Fruit fly (Drosophila melanogaster): Measurements from ENCODE around the gene HP1D3csd.
A peak's percentile ranks its signal among the peaks of the same experiment; 100 is the strongest.

The HP1D3csd gene

DNA sequence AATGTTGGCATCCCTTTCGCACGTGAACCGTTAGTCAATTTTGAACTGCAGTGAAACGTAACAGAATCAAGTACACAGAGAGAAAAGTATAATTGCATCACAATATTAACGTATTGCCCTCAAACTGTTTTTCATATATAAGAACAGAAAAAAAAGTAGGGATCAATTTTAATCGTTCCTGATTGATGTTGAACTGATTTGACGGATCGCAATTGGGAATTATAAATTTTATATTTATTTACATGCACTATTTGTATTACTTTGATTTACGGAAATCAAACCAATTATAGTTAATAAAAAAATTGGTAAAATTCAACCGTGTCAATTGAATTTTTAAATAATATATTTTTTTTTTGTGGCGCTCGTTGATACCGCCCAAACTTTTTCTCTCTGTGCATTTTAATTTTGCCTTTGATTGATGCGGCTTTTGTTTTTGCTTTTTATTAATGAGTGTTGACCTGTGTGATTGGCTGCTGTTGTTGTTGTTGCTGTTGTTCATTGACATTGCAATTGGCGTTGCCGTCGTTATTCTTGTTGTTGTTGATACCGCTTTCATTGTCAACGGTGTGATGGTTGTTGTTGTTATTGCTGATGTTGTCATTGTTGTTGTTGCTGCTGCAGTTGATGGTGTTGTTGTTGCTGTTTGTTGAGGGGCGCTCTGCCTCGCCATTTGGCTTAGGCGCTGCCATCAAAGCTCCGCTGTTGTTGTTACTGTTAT lies 37.3 kb upstream of the HP1D3csd start (continued):
- TF ChIP-seq Jarid2 (GFP tag; optimal IDR thresholded peaks at IDR 0.05) (no peak), CG12155 (GFP tag; optimal IDR thresholded peaks at IDR 0.05) (no peak), ftz-f1 (GFP tag; optimal IDR thresholded peaks at IDR 0.05) (no peak), CG7357 (GFP tag; IDR thresholded peaks at IDR 0.05) (0 out of 3 replicates have a peak, but pooled peaks have one; percentile 8), CG7928 (GFP tag; optimal IDR thresholded peaks at IDR 0.05) (no peak), pfk (GFP tag; optimal IDR thresholded peaks at IDR 0.05) (no peak), lola (GFP tag; optimal IDR thresholded peaks at IDR 0.05) (peak in 1 of 3 experiments; percentile 64), sisA (GFP tag; IDR thresholded peaks at IDR 0.05) (peak; percentile 46), lab (GFP tag; optimal IDR thresholded peaks at IDR 0.05) (peak; percentile 62), nau (GFP tag; optimal IDR thresholded peaks at IDR 0.05) (peak; percentile 5), Poxn (GFP tag; IDR thresholded peaks at IDR 0.05) (no peak), tna (GFP tag; IDR thresholded peaks at IDR 0.05; ENCODE audit: partially characterized antibody) (no peak), al (GFP tag; IDR thresholded peaks at IDR 0.05) (0 out of 2 replicates have a peak, but pooled peaks have one; percentile 15), CG15514 (GFP tag; optimal IDR thresholded peaks at IDR 0.05) (peak; percentile 1), gfzf (GFP tag; optimal IDR thresholded peaks at IDR 0.05) (no peak), CG11723 (GFP tag; optimal IDR thresholded peaks at IDR 0.05) (no peak), Tbp (GFP tag; optimal IDR thresholded peaks at IDR 0.05) (no peak), CG11085 (GFP tag; IDR thresholded peaks at IDR 0.05) (no peak), CG12942 (GFP tag; optimal IDR thresholded peaks at IDR 0.05) (peak; percentile 1), HLH4C (GFP tag; IDR thresholded peaks at IDR 0.05; ENCODE audit: partially characterized antibody) (no peak), CG18476 (GFP tag; optimal IDR thresholded peaks at IDR 0.05) (peak; percentile 7), ken (GFP tag; IDR thresholded peaks at IDR 0.05) (no peak), Mrtf (GFP tag; IDR thresholded peaks at IDR 0.05) (0 out of 3 replicates have a peak, but pooled peaks have one; percentile 16), CG14965 (GFP tag; optimal IDR thresholded peaks at IDR 0.05; ENCODE audit: borderline replicate concordance) (no peak), row (GFP tag; IDR thresholded peaks at IDR 0.05) (peak; percentile 61), CG11560 (tag; IDR thresholded peaks at IDR 0.05) (no peak), abd-A (tag; optimal IDR thresholded peaks at IDR 0.05) (no peak), ttk (GFP tag; IDR thresholded peaks at IDR 0.05) (peak; percentile 29; the same call in 1 of the 2 replicates), MESR4 (GFP tag; optimal IDR thresholded peaks at IDR 0.05) (no peak), CG4820 (GFP tag; optimal IDR thresholded peaks at IDR 0.05) (peak; percentile 57), dysf (GFP tag; IDR thresholded peaks at IDR 0.05) (peak; percentile 61), oc (tag; optimal IDR thresholded peaks at IDR 0.05) (no peak), Gug (GFP tag; IDR thresholded peaks at IDR 0.05) (no peak), wor (GFP tag; IDR thresholded peaks at IDR 0.05) (peak; percentile 27; the same call in 1 of the 2 replicates), Spps (tag; optimal IDR thresholded peaks at IDR 0.05) (peak; percentile 14), unpg (GFP tag; optimal IDR thresholded peaks at IDR 0.05) (peak; percentile 68), CG31441 (GFP tag; IDR thresholded peaks at IDR 0.05) (peak; percentile 73), CG17802 (tag; optimal IDR thresholded peaks at IDR 0.05) (no peak), CG7271 (tag; optimal IDR thresholded peaks at IDR 0.05) (no peak), ERR (GFP tag; optimal IDR thresholded peaks at IDR 0.05) (no peak), TFAM (GFP tag; optimal IDR thresholded peaks at IDR 0.05) (no peak), CG17912 (GFP tag; optimal IDR thresholded peaks at IDR 0.05) (no peak), Blimp-1 (GFP tag; optimal IDR thresholded peaks at IDR 0.05) (peak; percentile 66), eyg (GFP tag; optimal IDR thresholded peaks at IDR 0.05) (no peak), CG12104 (GFP tag; optimal IDR thresholded peaks at IDR 0.05) (peak; percentile 61), CG10959 (GFP tag; IDR thresholded peaks at IDR 0.05) (no peak), GATAe (GFP tag; conservative IDR thresholded peaks at IDR 0.05) (no peak), CG2202 (tag; optimal IDR thresholded peaks at IDR 0.05) (peak; percentile 17), p53 (GFP tag; optimal IDR thresholded peaks at IDR 0.05) (no peak)
